Fruit fly (Drosophila melanogaster) whole organism, embryonic: ENCODE data around the gene tay.
A peak's percentile ranks its signal among the peaks of the same experiment; 100 is the strongest.

Source experiments
- Bteb2 ChIP-seq: fragments of 200-800 bp; sonication (Bioruptor generic); optimal IDR thresholded peaks from 2 replicates; lab custom pipeline; 2016; ENCODE audit warnings: missing biosample characterization, missing genetic modification characterization
- CG1024 ChIP-seq: fragments of 200-800 bp; sonication (Bioruptor generic); IDR thresholded peaks from 2 replicates; pipeline ENCODE4 v1.3.6; 2022; ENCODE audit warnings: missing biosample characterization, missing genetic modification characterization
- CG11398 ChIP-seq: fragments of 200-800 bp; sonication (Bioruptor generic); optimal IDR thresholded peaks from 2 replicates; lab custom pipeline; 2016; ENCODE audit warnings: missing biosample characterization, missing genetic modification characterization
- CG12219 ChIP-seq: fragments of 200-800 bp; sonication (Bioruptor generic); optimal IDR thresholded peaks from 3 replicates; lab custom pipeline; 2018; ENCODE audit warnings: missing biosample characterization, mild to moderate bottlenecking, missing genetic modification characterization
- CG12236 ChIP-seq: fragments of 200-800 bp; sonication (Bioruptor generic); optimal IDR thresholded peaks from 2 replicates; lab custom pipeline; 2016; ENCODE audit warnings: missing biosample characterization, missing genetic modification characterization
- CG1529 ChIP-seq: fragments of 200-800 bp; sonication (Bioruptor generic); optimal IDR thresholded peaks from 3 replicates; lab custom pipeline; 2018; ENCODE audit warnings: missing biosample characterization, missing genetic modification characterization
- CG15514 ChIP-seq: fragments of 200-800 bp; sonication (Bioruptor generic); optimal IDR thresholded peaks from 3 replicates; lab custom pipeline; 2017; ENCODE audit warnings: missing biosample characterization, missing genetic modification characterization, mild to moderate bottlenecking, moderate library complexity, missing genetic modification reagents
- CG16779 ChIP-seq: fragments of 200-800 bp; sonication (Bioruptor generic); IDR thresholded peaks from 2 replicates; pipeline ENCODE4 v1.3.6; 2022; ENCODE audit warnings: missing biosample characterization, missing genetic modification characterization
- CG16863 ChIP-seq: fragments of 200-800 bp; sonication (Bioruptor generic); optimal IDR thresholded peaks from 3 replicates; lab custom pipeline; 2016; ENCODE audit warnings: missing biosample characterization, missing genetic modification characterization
- CG18011 ChIP-seq: fragments of 200-800 bp; sonication (Bioruptor generic); optimal IDR thresholded peaks from 2 replicates; lab custom pipeline; 2017; ENCODE audit warnings: missing biosample characterization, missing genetic modification characterization, mild to moderate bottlenecking, moderate library complexity, missing genotype
- CG18764 ChIP-seq: fragments of 200-800 bp; sonication (Bioruptor generic); optimal IDR thresholded peaks from 3 replicates; lab custom pipeline; 2016; ENCODE audit warnings: missing biosample characterization, missing genetic modification characterization
- CG32532 ChIP-seq: fragments of 200-800 bp; sonication (Bioruptor generic); IDR thresholded peaks from 2 replicates; pipeline ENCODE4 v1.3.6; 2022; ENCODE audit warnings: missing biosample characterization, missing genetic modification characterization
- CG4730 ChIP-seq: fragments of 200-800 bp; sonication (Bioruptor generic); IDR thresholded peaks from 2 replicates; pipeline ENCODE4 v1.3.6; 2022; ENCODE audit warnings: missing biosample characterization, missing genetic modification characterization
- CG5953 ChIP-seq: fragments of 200-800 bp; sonication (Bioruptor generic); IDR thresholded peaks from 2 replicates; pipeline ENCODE4 v1.3.6; 2022; ENCODE audit warnings: missing biosample characterization, missing genetic modification characterization
- CG6683 ChIP-seq: fragments of 200-800 bp; sonication (Bioruptor generic); optimal IDR thresholded peaks from 2 replicates; lab custom pipeline; 2017; ENCODE audit warnings: missing biosample characterization, mild to moderate bottlenecking, missing genetic modification characterization, missing genetic modification reagents
- CG7786 ChIP-seq: fragments of 200-800 bp; sonication (Bioruptor generic); optimal IDR thresholded peaks from 2 replicates; lab custom pipeline; 2016; ENCODE audit warnings: missing biosample characterization, missing genetic modification characterization
- CG8388 ChIP-seq: fragments of 200-800 bp; sonication (Bioruptor generic); optimal IDR thresholded peaks from 2 replicates; lab custom pipeline; 2019; ENCODE audit warnings: missing biosample characterization, mild to moderate bottlenecking, missing genetic modification characterization, moderate library complexity
- CG9727 ChIP-seq: fragments of 200-800 bp; sonication (Bioruptor generic); optimal IDR thresholded peaks from 3 replicates; lab custom pipeline; 2017; ENCODE audit warnings: missing biosample characterization, mild to moderate bottlenecking, missing genetic modification characterization
- CG9817 ChIP-seq: fragments of 200-800 bp; sonication (Bioruptor generic); optimal IDR thresholded peaks from 2 replicates; lab custom pipeline; 2018; ENCODE audit warnings: missing biosample characterization, mild to moderate bottlenecking, missing genetic modification characterization, moderate library complexity
- CrebB ChIP-seq: fragments of 200-800 bp; sonication (Bioruptor generic); optimal IDR thresholded peaks from 3 replicates; lab custom pipeline; 2018; ENCODE audit warnings: missing biosample characterization, mild to moderate bottlenecking, missing genetic modification characterization
- Dbx ChIP-seq: fragments of 200-800 bp; sonication (Bioruptor generic); IDR thresholded peaks from 3 replicates; pipeline ENCODE4 v1.3.6; 2022; ENCODE audit warnings: missing biosample characterization, missing genetic modification characterization
- Dip3 ChIP-seq: fragments of 200-800 bp; sonication (Bioruptor generic); optimal IDR thresholded peaks from 3 replicates; lab custom pipeline; 2016; ENCODE audit warnings: missing biosample characterization, missing genetic modification characterization
- Elba2 ChIP-seq: fragments of 200-800 bp; sonication (Bioruptor generic); optimal IDR thresholded peaks from 3 replicates; lab custom pipeline; 2016; ENCODE audit warnings: missing biosample characterization, missing genetic modification characterization
- Ets97D ChIP-seq: fragments of 200-800 bp; sonication (Bioruptor generic); optimal IDR thresholded peaks from 3 replicates; lab custom pipeline; 2016; ENCODE audit warnings: missing biosample characterization, missing genetic modification characterization
- Fer2 ChIP-seq: fragments of 200-800 bp; sonication (Bioruptor generic); optimal IDR thresholded peaks from 2 replicates; lab custom pipeline; 2018; ENCODE audit warnings: missing biosample characterization, mild to moderate bottlenecking, missing genetic modification characterization, moderate library complexity
- Fer3 ChIP-seq: fragments of 200-800 bp; sonication (Bioruptor generic); optimal IDR thresholded peaks from 2 replicates; lab custom pipeline; 2018; ENCODE audit warnings: missing biosample characterization, mild to moderate bottlenecking, missing genetic modification characterization, moderate library complexity
- HmgZ ChIP-seq: fragments of 200-800 bp; sonication (Bioruptor generic); optimal IDR thresholded peaks from 2 replicates; lab custom pipeline; 2018; ENCODE audit warnings: missing biosample characterization, mild to moderate bottlenecking, missing genetic modification characterization
- Med ChIP-seq: fragments of 200-800 bp; sonication (Bioruptor generic); peaks from one replicate; lab custom pipeline; 2016; ENCODE audit warnings: missing biosample characterization, missing genetic modification characterization, mild to moderate bottlenecking, inconsistent platforms, moderate library complexity
- Nf-YA ChIP-seq: fragments of 200-800 bp; sonication (Bioruptor generic); IDR thresholded peaks from 2 replicates; pipeline ENCODE4 v1.3.6; 2022; ENCODE audit warnings: missing biosample characterization, missing genetic modification characterization
- Side ChIP-seq: fragments of 200-800 bp; sonication (Bioruptor generic); optimal IDR thresholded peaks from 2 replicates; lab custom pipeline; 2016; ENCODE audit warnings: missing biosample characterization, missing genetic modification characterization
- ara ChIP-seq: fragments of 200-800 bp; sonication (Bioruptor generic); IDR thresholded peaks from 2 replicates; pipeline ENCODE4 v1.3.6; 2022; ENCODE audit warnings: missing biosample characterization, missing genetic modification characterization
- bowl ChIP-seq: fragments of 200-800 bp; sonication (Bioruptor generic); IDR thresholded peaks from 2 replicates; pipeline ENCODE4 v1.3.6; 2022; ENCODE audit warnings: missing biosample characterization, missing genetic modification characterization
- chif ChIP-seq, 2 experiments: fragments of 200-800 bp; sonication (Bioruptor generic); optimal IDR thresholded peaks; 3 replicates each; lab custom pipeline; 2016; ENCODE audit warnings: missing biosample characterization in 2 of 2, missing genetic modification characterization in 2 of 2
- cwo ChIP-seq: fragments of 200-800 bp; sonication (Bioruptor generic); optimal IDR thresholded peaks from 3 replicates; lab custom pipeline; 2017; ENCODE audit warnings: missing biosample characterization, missing genetic modification characterization, mild to moderate bottlenecking, moderate library complexity, missing genetic modification reagents
- dan ChIP-seq: fragments of 200-800 bp; sonication (Bioruptor generic); IDR thresholded peaks from 2 replicates; pipeline ENCODE4 v1.3.6; 2022; ENCODE audit warnings: missing biosample characterization, missing genetic modification characterization
- eyg ChIP-seq: fragments of 200-800 bp; sonication (Bioruptor generic); optimal IDR thresholded peaks from 3 replicates; lab custom pipeline; 2016; ENCODE audit warnings: missing biosample characterization, missing genetic modification characterization
- fd3F ChIP-seq: fragments of 200-800 bp; sonication (Bioruptor generic); optimal IDR thresholded peaks from 2 replicates; lab custom pipeline; 2018; ENCODE audit warnings: missing biosample characterization, mild to moderate bottlenecking, missing genetic modification characterization, moderate library complexity
- her ChIP-seq: fragments of 200-800 bp; sonication (Bioruptor generic); optimal IDR thresholded peaks from 2 replicates; lab custom pipeline; 2016; ENCODE audit warnings: missing biosample characterization, missing genetic modification characterization
- ind ChIP-seq: fragments of 200-800 bp; sonication (Bioruptor generic); optimal IDR thresholded peaks from 3 replicates; lab custom pipeline; 2016; ENCODE audit warnings: missing biosample characterization, missing genetic modification characterization
- kah ChIP-seq: fragments of 200-800 bp; sonication (Bioruptor generic); optimal IDR thresholded peaks from 2 replicates; lab custom pipeline; 2018; ENCODE audit warnings: missing biosample characterization, mild to moderate bottlenecking, missing genetic modification characterization
- klu ChIP-seq: fragments of 200-800 bp; sonication (Bioruptor generic); IDR thresholded peaks from 2 replicates; pipeline ENCODE4 v1.3.6; 2022; ENCODE audit warnings: missing biosample characterization, missing genetic modification characterization
- lilli ChIP-seq: fragments of 200-800 bp; sonication (Bioruptor generic); optimal IDR thresholded peaks from 3 replicates; lab custom pipeline; 2016; ENCODE audit warnings: missing biosample characterization, missing genetic modification characterization
- luna ChIP-seq: fragments of 200-800 bp; sonication (Bioruptor generic); optimal IDR thresholded peaks from 2 replicates; lab custom pipeline; 2016; ENCODE audit warnings: missing biosample characterization, missing genetic modification characterization
- otp ChIP-seq: fragments of 200-800 bp; sonication (Bioruptor generic); IDR thresholded peaks from 3 replicates; pipeline ENCODE4, ENCODE4 v1.3.6; 2022; ENCODE audit warnings: missing biosample characterization, missing genetic modification characterization
- pros ChIP-seq: fragments of 200-800 bp; sonication (Bioruptor generic); optimal IDR thresholded peaks from 3 replicates; lab custom pipeline; 2019; ENCODE audit warnings: missing biosample characterization, mild to moderate bottlenecking, missing genetic modification characterization, moderate library complexity
- psq ChIP-seq: fragments of 200-800 bp; sonication (Bioruptor generic); optimal IDR thresholded peaks from 2 replicates; lab custom pipeline; 2017; ENCODE audit warnings: missing biosample characterization, missing genetic modification characterization
- rib ChIP-seq: fragments of 200-800 bp; sonication (Bioruptor generic); IDR thresholded peaks from 2 replicates; pipeline ENCODE4 v1.3.6; 2022; ENCODE audit warnings: missing biosample characterization, missing genetic modification characterization
- seq ChIP-seq: fragments of 200-800 bp; sonication (Bioruptor generic); IDR thresholded peaks from 2 replicates; pipeline ENCODE4 v1.3.6; 2022; ENCODE audit warnings: missing biosample characterization, missing genetic modification characterization
- vvl ChIP-seq: fragments of 200-800 bp; sonication (Bioruptor generic); IDR thresholded peaks from 2 replicates; pipeline ENCODE4 v1.3.6; 2022; ENCODE audit warnings: missing biosample characterization, missing genetic modification characterization

Gene tay

dm6 chrX:15870777-15871757 is 16.0 kb downstream of the tay start (continued):
- TF ChIP-seq CG8388 (GFP tag; lab: Kevin White, UChicago) = no peak
- peak; percentile 85 for TF ChIP-seq Fer3
- TF ChIP-seq luna (GFP tag; lab: Kevin White, UChicago) = peak; percentile 13
- TF ChIP-seq Elba2 (GFP tag; lab: Kevin White, UChicago) = peak; percentile 74
- no peak for TF ChIP-seq pros
- TF ChIP-seq chif (GFP tag; optimal IDR thresholded peaks at IDR 0.05; lab: Kevin White, UChicago) = peak in 1 of 2 experiments; percentile 3
- TF ChIP-seq Dbx (GFP tag; lab: Robert Waterston, UW) = peak; percentile 53; the same call in 1 of the 3 replicates
- no peak for TF ChIP-seq dan
- no peak for TF ChIP-seq lilli (GFP tag; lab: Kevin White, UChicago)
- peak; percentile 20; the same call in 1 of the 2 replicates for TF ChIP-seq rib (GFP tag; lab: Robert Waterston, UW)
- TF ChIP-seq Med = peak; percentile 92
- 0 out of 2 replicates have a peak, but pooled peaks have one; percentile 9 for TF ChIP-seq CG5953 (GFP tag; lab: Robert Waterston, UW)
- peak; percentile 50 for TF ChIP-seq CG1529
- TF ChIP-seq CG12236 (GFP tag; lab: Kevin White, UChicago) = peak; percentile 55
- TF ChIP-seq CG18764 = peak; percentile 54
- no peak for TF ChIP-seq ara (GFP tag; lab: Robert Waterston, UW)
- TF ChIP-seq eyg (GFP tag; lab: Kevin White, UChicago) = peak; percentile 54
- TF ChIP-seq CG7786 (GFP tag; lab: Kevin White, UChicago) = peak; percentile 13
- peak; percentile 57 for TF ChIP-seq Fer2 (tag; lab: Kevin White, UChicago)
- peak; percentile 69; the same call in 1 of the 2 replicates for TF ChIP-seq seq (GFP tag; lab: Robert Waterston, UW)
- TF ChIP-seq CG9727 = peak; percentile 63
- TF ChIP-seq Side (GFP tag; lab: Kevin White, UChicago) = peak; percentile 31
- TF ChIP-seq cwo (GFP tag; lab: Kevin White, UChicago) = peak; percentile 59
- TF ChIP-seq CG12219 (GFP tag; lab: Kevin White, UChicago) = peak; percentile 68
- TF ChIP-seq CG16779 = no peak
- TF ChIP-seq CG1024 (GFP tag; lab: Robert Waterston, UW) = 0 out of 2 replicates have a peak, but pooled peaks have one; percentile 2
- TF ChIP-seq Ets97D (GFP tag; lab: Kevin White, UChicago) = no peak
- TF ChIP-seq CG6683 (GFP tag; lab: Kevin White, UChicago) = peak; percentile 74
- peak; percentile 51 for TF ChIP-seq CG16863 (GFP tag; lab: Kevin White, UChicago)
- TF ChIP-seq Dip3 (GFP tag; lab: Kevin White, UChicago) = peak; percentile 35
- TF ChIP-seq CG9817 (tag; lab: Kevin White, UChicago) = no peak
- TF ChIP-seq CG4730 (GFP tag; lab: Robert Waterston, UW) = no peak
- TF ChIP-seq CG15514 (GFP tag; lab: Kevin White, UChicago) = peak; percentile 78
- TF ChIP-seq Nf-YA (GFP tag; lab: Robert Waterston, UW) = peak; percentile 44; the same call in 1 of the 2 replicates
- TF ChIP-seq CG18011 (GFP tag; lab: Kevin White, UChicago) = peak; percentile 18
- peak; percentile 3 for TF ChIP-seq psq (GFP tag; lab: Kevin White, UChicago)
- peak; percentile 89 for TF ChIP-seq CrebB (tag; lab: Kevin White, UChicago)
- no peak for TF ChIP-seq bowl (GFP tag; lab: Robert Waterston, UW)
- peak; percentile 71 for TF ChIP-seq kah (GFP tag; lab: Kevin White, UChicago)
- TF ChIP-seq otp (GFP tag; lab: Robert Waterston, UW) = 0 out of 3 replicates have a peak, but pooled peaks have one; percentile 51
- peak; percentile 16; the same call in 1 of the 2 replicates for TF ChIP-seq CG32532
- peak; percentile 31 for TF ChIP-seq CG11398
- no peak for TF ChIP-seq klu (GFP tag; lab: Robert Waterston, UW)
- TF ChIP-seq fd3F (GFP tag; lab: Kevin White, UChicago) = peak; percentile 65
- peak; percentile 80 for TF ChIP-seq HmgZ (tag; lab: Kevin White, UChicago)
- peak; percentile 49; the same call in 1 of the 2 replicates for TF ChIP-seq vvl (GFP tag; lab: Robert Waterston, UW)
- TF ChIP-seq Bteb2 (GFP tag; lab: Kevin White, UChicago) = peak; percentile 75
- TF ChIP-seq ind (GFP tag; lab: Kevin White, UChicago) = no peak
- peak; percentile 42 for TF ChIP-seq her (GFP tag; lab: Kevin White, UChicago)
